Worm (Caenorhabditis elegans): Measurements from ENCODE around the gene hosl-1.

hosl-1 gene

DNA sequence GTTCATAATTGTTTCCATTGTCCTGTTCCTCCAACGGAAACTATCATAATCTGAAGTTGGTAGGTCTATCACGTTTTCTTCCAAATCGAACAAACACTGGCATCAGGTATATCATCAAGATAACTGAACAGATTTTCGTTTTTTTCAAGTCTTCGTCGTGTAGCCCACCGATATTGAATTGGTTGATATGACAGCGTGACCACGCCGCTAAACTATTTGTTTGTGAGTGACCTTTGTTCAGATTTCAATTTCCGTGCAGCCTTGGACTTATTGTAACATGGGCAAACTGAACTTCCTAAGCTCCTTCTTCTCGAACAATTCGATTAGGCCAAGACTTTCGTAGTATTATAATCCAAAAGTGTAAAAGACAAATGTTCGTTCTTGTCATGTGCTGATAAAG, 48.7 kb downstream of the hosl-1 start:
- no peak for TF ChIP-seq bed-3 (GFP tag; optimal IDR thresholded peaks at IDR 0.05)
- TF ChIP-seq unc-39 (tag; optimal IDR thresholded peaks at IDR 0.05) = no peak
- no peak for TF ChIP-seq mep-1 (tag; optimal IDR thresholded peaks at IDR 0.05)
- TF ChIP-seq unc-120 (tag; optimal IDR thresholded peaks at IDR 0.05; ENCODE audit: poor library complexity, severe bottlenecking) = no peak
- no peak for TF ChIP-seq mls-2 (tag; optimal IDR thresholded peaks at IDR 0.05)
- no peak for TF ChIP-seq zip-8 (tag; optimal IDR thresholded peaks at IDR 0.05)
- no peak for TF ChIP-seq nhr-2 (tag; optimal IDR thresholded peaks at IDR 0.05)
- no peak for TF ChIP-seq ces-1 (GFP tag; optimal IDR thresholded peaks at IDR 0.05)
- no peak for TF ChIP-seq mab-5 (tag; optimal IDR thresholded peaks at IDR 0.05)
- TF ChIP-seq nhr-76 (tag; optimal IDR thresholded peaks at IDR 0.05) = no peak
- TF ChIP-seq ham-2 (GFP tag; optimal IDR thresholded peaks at IDR 0.05) = no peak
- TF ChIP-seq nhr-12 (tag; optimal IDR thresholded peaks at IDR 0.05) = no peak
- TF ChIP-seq ceh-83 (GFP tag; optimal IDR thresholded peaks at IDR 0.05) = no peak
- TF ChIP-seq elt-3 (tag; optimal IDR thresholded peaks at IDR 0.05) = no peak

DNA sequence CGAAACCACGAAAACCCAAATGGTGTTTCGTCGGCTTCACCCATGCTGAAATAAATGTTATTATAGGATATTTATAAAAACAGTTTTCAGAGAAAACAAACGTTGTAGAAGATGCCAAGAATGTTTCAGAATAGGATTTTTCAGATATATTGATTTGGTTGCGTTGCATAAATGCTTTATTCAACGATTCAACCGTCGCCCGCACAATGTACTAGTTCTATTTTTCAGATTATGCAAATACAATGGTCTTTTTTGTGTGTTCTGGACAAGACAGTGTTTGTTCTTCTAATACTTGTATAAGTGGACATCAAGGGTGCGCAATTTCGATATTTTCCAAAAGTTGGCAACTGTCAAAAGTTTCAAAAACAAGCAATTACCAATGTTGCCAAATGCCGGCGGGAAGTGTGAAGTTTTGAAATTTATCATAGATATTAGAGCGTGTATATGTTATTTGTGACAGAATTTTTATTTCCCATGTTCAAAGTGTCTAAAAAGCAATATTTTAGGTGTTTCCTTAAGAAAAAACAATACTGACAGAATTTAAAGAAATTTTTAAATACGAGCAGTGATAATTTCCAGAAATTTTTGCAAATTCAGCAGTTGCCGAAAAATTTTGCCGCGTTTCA, 54.3 kb downstream of the hosl-1 start, which contains the start of gene K02G10.5:
K02G10.5 (minus strand) TSS at position 51 of the 626 bp plus-strand sequence.
- TF ChIP-seq ztf-11 (tag; optimal IDR thresholded peaks at IDR 0.05) (no peak), unc-120 (tag; optimal IDR thresholded peaks at IDR 0.05; ENCODE audit: poor library complexity, severe bottlenecking) (no peak), drap-1 (GFP tag; optimal IDR thresholded peaks at IDR 0.05) (no peak), nhr-12 (tag; optimal IDR thresholded peaks at IDR 0.05) (no peak), nhr-28 (tag; optimal IDR thresholded peaks at IDR 0.05) (no peak), unc-39 (tag; optimal IDR thresholded peaks at IDR 0.05) (no peak), blmp-1 (tag; optimal IDR thresholded peaks at IDR 0.05) (no peak)
